Worm (Caenorhabditis elegans) whole organism, L4/young adult: Measurements from ENCODE around the gene gbas-1.

Experiments
- W03F9.2 ChIP-seq: fragments of 150-350 bp; optimal IDR thresholded peaks from 2 replicates; lab custom pipeline; 2014; ENCODE audit warnings: missing biosample characterization, missing genetic modification characterization
- dao-5 ChIP-seq: sonication (generic microtip); optimal IDR thresholded peaks from 2 replicates; lab custom pipeline; 2016; ENCODE audit warnings: missing genotype, missing genetic modification characterization, moderate library complexity, missing compliant biosample characterization
- him-1 ChIP-seq: sonication (generic microtip); optimal IDR thresholded peaks from 2 replicates; lab custom pipeline; 2016; ENCODE audit warnings: missing genotype, missing genetic modification reagents, missing genetic modification characterization, missing compliant biosample characterization

DNA sequence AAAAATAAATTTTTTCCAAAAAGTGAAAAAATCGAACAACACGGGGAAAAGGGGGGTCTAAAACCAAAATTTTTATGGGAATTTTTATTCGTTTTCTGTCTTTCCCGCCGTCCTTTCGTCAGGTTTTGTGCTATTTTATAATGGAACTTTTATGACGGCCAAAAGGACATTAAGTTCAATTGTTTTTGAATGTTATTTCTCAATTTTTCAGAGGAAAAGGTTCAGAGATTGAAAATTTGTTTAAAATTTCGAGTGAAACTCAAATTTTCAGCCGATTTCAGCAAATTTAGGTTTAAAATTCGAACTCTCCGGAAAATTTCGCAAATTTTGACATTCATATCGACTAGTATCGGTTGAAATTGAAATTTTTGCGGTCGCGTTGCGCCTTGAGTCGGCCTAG lies 59.3 kb downstream of the gbas-1 start, which contains the start of gene nep-18:
- no peak for TF ChIP-seq W03F9.2 (tag; lab: Kevin White, UChicago)
- TF ChIP-seq dao-5 (tag; lab: Kevin White, UChicago), result no peak
- no peak for TF ChIP-seq him-1 (tag; lab: Kevin White, UChicago)
